Fruit fly (Drosophila melanogaster): Measurements from ENCODE around the gene CG11313.
A peak's percentile ranks its signal among the peaks of the same experiment; 100 is the strongest.

Gene CG11313

dm6 chr3R:30718442-30718841 is 12.5 kb downstream of the CG11313 start (continued):
- TF ChIP-seq CG9932 (GFP tag; IDR thresholded peaks at IDR 0.05) (no peak), phol (tag; optimal IDR thresholded peaks at IDR 0.05) (peak; percentile 17), al (GFP tag; IDR thresholded peaks at IDR 0.05) (no peak), Mad (GFP tag; optimal IDR thresholded peaks at IDR 0.05) (no peak), corto (GFP tag; optimal IDR thresholded peaks at IDR 0.05) (no peak), Scr (GFP tag; IDR thresholded peaks at IDR 0.05; ENCODE audit: partially characterized antibody) (no peak), wdn (GFP tag; IDR thresholded peaks at IDR 0.05) (no peak), dysf (GFP tag; IDR thresholded peaks at IDR 0.05) (0 out of 3 replicates have a peak, but pooled peaks have one; percentile 35), H15 (GFP tag; IDR thresholded peaks at IDR 0.05) (no peak), CG1024 (GFP tag; IDR thresholded peaks at IDR 0.05) (no peak), CG33557 (GFP tag; optimal IDR thresholded peaks at IDR 0.05) (no peak), PHDP (tag; optimal IDR thresholded peaks at IDR 0.05) (no peak), Blimp-1 (GFP tag; optimal IDR thresholded peaks at IDR 0.05) (peak; percentile 41), Camta (GFP tag; optimal IDR thresholded peaks at IDR 0.05) (no peak), CG6175 (GFP tag; IDR thresholded peaks at IDR 0.05) (no peak), CG15696 (tag; optimal IDR thresholded peaks at IDR 0.05) (no peak), h (optimal IDR thresholded peaks at IDR 0.05) (no peak), Nf-YC (tag; optimal IDR thresholded peaks at IDR 0.05) (no peak), TFAM (GFP tag; optimal IDR thresholded peaks at IDR 0.05) (no peak), trem (tag; optimal IDR thresholded peaks at IDR 0.05) (no peak), pita (GFP tag; optimal IDR thresholded peaks at IDR 0.05) (no peak), dmrt11E (tag; optimal IDR thresholded peaks at IDR 0.05) (peak; percentile 46), ind (GFP tag; optimal IDR thresholded peaks at IDR 0.05) (peak; percentile 3), CG7928 (GFP tag; optimal IDR thresholded peaks at IDR 0.05) (no peak), bowl (GFP tag; IDR thresholded peaks at IDR 0.05) (no peak), CG10959 (GFP tag; IDR thresholded peaks at IDR 0.05) (no peak), CG2202 (tag; optimal IDR thresholded peaks at IDR 0.05) (no peak), Stat92E (GFP tag; optimal IDR thresholded peaks at IDR 0.05) (no peak), rib (GFP tag; IDR thresholded peaks at IDR 0.05) (no peak), CG17612 (GFP tag; IDR thresholded peaks at IDR 0.05) (no peak), HLH54F (GFP tag; optimal IDR thresholded peaks at IDR 0.05) (no peak), E2f2 (GFP tag; IDR thresholded peaks at IDR 0.05) (no peak), CG6765 (GFP tag; optimal IDR thresholded peaks at IDR 0.05) (no peak), bab2 (GFP tag; optimal IDR thresholded peaks at IDR 0.05) (no peak), ac (GFP tag; optimal IDR thresholded peaks at IDR 0.05) (no peak), Hr78 (GFP tag; optimal IDR thresholded peaks at IDR 0.05) (no peak), oc (tag; optimal IDR thresholded peaks at IDR 0.05) (peak; percentile 45), scrt (GFP tag; optimal IDR thresholded peaks at IDR 0.05) (no peak), mirr (GFP tag; optimal IDR thresholded peaks at IDR 0.05) (no peak), CG16813 (GFP tag; IDR thresholded peaks at IDR 0.05; ENCODE audit: partially characterized antibody) (no peak), ken (GFP tag; IDR thresholded peaks at IDR 0.05) (no peak)

- TF ChIP-seq Ets65A (GFP tag) (peak; percentile 27), Drgx (GFP tag; IDR thresholded peaks at IDR 0.05) (peak; percentile 66), dmrt11E (tag; optimal IDR thresholded peaks at IDR 0.05) (no peak), Doc2 (GFP tag; IDR thresholded peaks at IDR 0.05) (no peak)
These were observed 16.6 kb downstream of the CG11313 start for dm6 chr3R:30714395-30714794.

Measured in whole organism, embryonic.